Worm (Caenorhabditis elegans) whole organism, L2 larva: ENCODE measurements around the gene vab-23.

Experiments
- ama-1 ChIP-seq: fragments of 150-350 bp; optimal IDR thresholded peaks from 2 replicates; lab custom pipeline; 2018; ENCODE audit warnings: inconsistent platforms
- blmp-1 ChIP-seq: sonication (generic microtip); optimal IDR thresholded peaks from 2 replicates; lab custom pipeline; 2017; ENCODE audit warnings: missing genetic modification characterization, mild to moderate bottlenecking, missing compliant biosample characterization, antibody characterized with exemption, moderate library complexity; ENCODE audit not compliant: insufficient read depth
- lsy-2 ChIP-seq, 2 experiments: fragments of 150-350 bp in 1 of 2; sonication (generic microtip) in 1 of 2; optimal IDR thresholded peaks; 2 replicates each; lab custom pipeline; 2014 to 2017; ENCODE audit warnings: missing biosample characterization in 2 of 2, missing genetic modification characterization in 2 of 2
- nhr-77 ChIP-seq: fragments of 150-350 bp; optimal IDR thresholded peaks from 2 replicates; lab custom pipeline; 2014; ENCODE audit warnings: missing biosample characterization, missing genetic modification characterization
- sma-3 ChIP-seq: sonication (generic microtip); optimal IDR thresholded peaks from 2 replicates; lab custom pipeline; 2016; ENCODE audit warnings: missing genetic modification reagents, missing genetic modification characterization, missing compliant biosample characterization
- unc-39 ChIP-seq: fragments of 150-350 bp; optimal IDR thresholded peaks from 2 replicates; lab custom pipeline; 2014; ENCODE audit warnings: missing biosample characterization, missing genetic modification characterization
- unc-62 ChIP-seq: fragments of 150-350 bp; optimal IDR thresholded peaks from 2 replicates; lab custom pipeline; 2014; ENCODE audit warnings: missing biosample characterization, missing genetic modification reagents, missing genetic modification characterization

- TF ChIP-seq ama-1 (no peak), unc-39 (no peak), blmp-1 (tag; lab: Kevin White, UChicago) (no peak), unc-62 (GFP tag; lab: Kevin White, UChicago) (no peak), lsy-2 (tag; optimal IDR thresholded peaks at IDR 0.05; lab: Kevin White, UChicago) (no peak), nhr-77 (tag; lab: Kevin White, UChicago) (no peak), sma-3 (GFP tag; lab: Kevin White, UChicago) (no peak)
Measured at ce11 chrII:11887724-11888123, 13.3 kb downstream of the vab-23 start.
